Fruit fly (Drosophila melanogaster) whole organism, embryonic: ENCODE data around the gene CG3764.
A peak's percentile ranks its signal among the peaks of the same experiment; 100 is the strongest.

ENCODE experiments used
- Ada2b ChIP-seq: fragments of 200-800 bp; sonication (Bioruptor generic); IDR thresholded peaks from 2 replicates; pipeline ENCODE4 v1.3.6; 2022; ENCODE audit warnings: missing biosample characterization, missing genetic modification characterization
- Aef1 ChIP-seq: fragments of 200-800 bp; sonication (Bioruptor generic); IDR thresholded peaks from 3 replicates; pipeline ENCODE4 v1.3.6; 2022; ENCODE audit warnings: missing biosample characterization, missing genetic modification characterization
- B-H1 ChIP-seq: fragments of 200-800 bp; sonication (Bioruptor generic); IDR thresholded peaks from 3 replicates; pipeline ENCODE4 v1.3.6; 2022; ENCODE audit warnings: missing biosample characterization, missing genetic modification characterization
- Blimp-1 ChIP-seq: fragments of 200-800 bp; sonication (Bioruptor generic); optimal IDR thresholded peaks from 3 replicates; lab custom pipeline; 2018; ENCODE audit warnings: missing biosample characterization, missing genetic modification characterization, mild to moderate bottlenecking, moderate library complexity, missing genetic modification reagents
- CG10267 ChIP-seq: fragments of 200-800 bp; sonication (Bioruptor generic); optimal IDR thresholded peaks from 2 replicates; lab custom pipeline; 2018; ENCODE audit warnings: missing biosample characterization, mild to moderate bottlenecking, missing genetic modification characterization, moderate library complexity
- CG10321 ChIP-seq: fragments of 200-800 bp; sonication (Bioruptor generic); IDR thresholded peaks from 2 replicates; pipeline ENCODE4 v1.3.6; 2022; ENCODE audit warnings: missing biosample characterization, missing genetic modification characterization
- CG12659 ChIP-seq: fragments of 200-800 bp; sonication (Bioruptor generic); optimal IDR thresholded peaks from 3 replicates; lab custom pipeline; 2017; ENCODE audit warnings: mild to moderate bottlenecking, missing biosample characterization, missing genetic modification reagents, missing genetic modification characterization
- CG12942 ChIP-seq: fragments of 200-800 bp; sonication (Bioruptor generic); optimal IDR thresholded peaks from 3 replicates; lab custom pipeline; 2016; ENCODE audit warnings: missing biosample characterization, missing genetic modification characterization
- CG13424 ChIP-seq: fragments of 200-800 bp; sonication (Bioruptor generic); optimal IDR thresholded peaks from 2 replicates; lab custom pipeline; 2019; ENCODE audit warnings: missing biosample characterization, mild to moderate bottlenecking, missing genetic modification characterization, moderate library complexity
- CG13894 ChIP-seq: fragments of 200-800 bp; sonication (Bioruptor generic); optimal IDR thresholded peaks from 3 replicates; lab custom pipeline; 2018; ENCODE audit warnings: missing biosample characterization, mild to moderate bottlenecking, missing genetic modification characterization, moderate library complexity
- CG14965 ChIP-seq: fragments of 200-800 bp; sonication (Bioruptor generic); optimal IDR thresholded peaks from 2 replicates; lab custom pipeline; 2016; ENCODE audit warnings: missing biosample characterization, missing genetic modification characterization, borderline replicate concordance
- CG17328 ChIP-seq: fragments of 200-800 bp; sonication (Bioruptor generic); IDR thresholded peaks from 2 replicates; pipeline ENCODE4 v1.3.6; 2022; ENCODE audit warnings: missing biosample characterization, missing genetic modification characterization
- CG17912 ChIP-seq: fragments of 200-800 bp; sonication (Bioruptor generic); optimal IDR thresholded peaks from 2 replicates; lab custom pipeline; 2018; ENCODE audit warnings: missing biosample characterization, mild to moderate bottlenecking, missing genetic modification characterization
- CG32772 ChIP-seq: fragments of 200-800 bp; sonication (Bioruptor generic); IDR thresholded peaks from 2 replicates; pipeline ENCODE4 v1.3.6; 2022; ENCODE audit warnings: missing biosample characterization, missing genetic modification characterization
- CG34422 ChIP-seq: fragments of 200-800 bp; sonication (Bioruptor generic); IDR thresholded peaks from 3 replicates; pipeline ENCODE4 v1.3.6; 2022; ENCODE audit warnings: missing biosample characterization, missing genetic modification characterization
- CG4730 ChIP-seq: fragments of 200-800 bp; sonication (Bioruptor generic); IDR thresholded peaks from 2 replicates; pipeline ENCODE4 v1.3.6; 2022; ENCODE audit warnings: missing biosample characterization, missing genetic modification characterization
- CG7372 ChIP-seq: fragments of 200-800 bp; sonication (Bioruptor generic); IDR thresholded peaks from 2 replicates; pipeline ENCODE4 v1.3.6; 2022; ENCODE audit warnings: missing biosample characterization, missing genetic modification characterization
- CG8359 ChIP-seq: fragments of 200-800 bp; sonication (Bioruptor generic); optimal IDR thresholded peaks from 2 replicates; lab custom pipeline; 2017; ENCODE audit warnings: missing biosample characterization, mild to moderate bottlenecking, missing genetic modification characterization, borderline replicate concordance
- Camta ChIP-seq: fragments of 200-800 bp; sonication (Bioruptor generic); optimal IDR thresholded peaks from 2 replicates; lab custom pipeline; 2016; ENCODE audit warnings: missing biosample characterization, missing genetic modification characterization
- D19A ChIP-seq: fragments of 200-800 bp; optimal IDR thresholded peaks from 3 replicates; lab custom pipeline; 2019; ENCODE audit warnings: missing biosample characterization, mild to moderate bottlenecking, missing genetic modification characterization, moderate library complexity
- Dip2 ChIP-seq: fragments of 200-800 bp; sonication (Bioruptor generic); IDR thresholded peaks from 2 replicates; pipeline ENCODE4 v1.3.6; 2022; ENCODE audit warnings: missing biosample characterization, missing genetic modification characterization
- E2f2 ChIP-seq: fragments of 200-800 bp; sonication (Bioruptor generic); IDR thresholded peaks from 2 replicates; pipeline ENCODE4 v1.3.6; 2022; ENCODE audit warnings: missing biosample characterization, missing genetic modification characterization
- Fer1 ChIP-seq: fragments of 200-800 bp; sonication (Bioruptor generic); optimal IDR thresholded peaks from 2 replicates; lab custom pipeline; 2017; ENCODE audit warnings: missing biosample characterization, mild to moderate bottlenecking, missing genetic modification characterization
- GATAe ChIP-seq: fragments of 200-800 bp; sonication (Bioruptor generic); conservative IDR thresholded peaks from 2 replicates; pipeline ENCODE4 v1.3.6; 2022; ENCODE audit warnings: missing biosample characterization, missing genetic modification characterization
- HLH54F ChIP-seq: fragments of 200-800 bp; sonication (Bioruptor generic); optimal IDR thresholded peaks from 3 replicates; lab custom pipeline; 2016; ENCODE audit warnings: missing biosample characterization, missing genetic modification characterization
- Hmx ChIP-seq: fragments of 200-800 bp; sonication (Bioruptor generic); optimal IDR thresholded peaks from 2 replicates; lab custom pipeline; 2016; ENCODE audit warnings: missing biosample characterization, missing genetic modification characterization
- Lhr ChIP-seq: fragments of 200-800 bp; sonication (Bioruptor generic); optimal IDR thresholded peaks from 3 replicates; lab custom pipeline; 2017; ENCODE audit warnings: mild to moderate bottlenecking, missing biosample characterization, missing genetic modification reagents, missing genetic modification characterization
- Lpt ChIP-seq: fragments of >200 bp; optimal IDR thresholded peaks from 2 replicates; lab custom pipeline; 2018; ENCODE audit warnings: missing biosample characterization, missing genetic modification characterization
- MTF-1 ChIP-seq: fragments of 200-800 bp; sonication (Bioruptor generic); optimal IDR thresholded peaks from 2 replicates; lab custom pipeline; 2018; ENCODE audit warnings: missing biosample characterization, mild to moderate bottlenecking, missing genetic modification characterization, borderline replicate concordance
- Nf-YB ChIP-seq: fragments of 200-800 bp; sonication (Bioruptor generic); optimal IDR thresholded peaks from 3 replicates; lab custom pipeline; 2019; ENCODE audit warnings: missing biosample characterization, mild to moderate bottlenecking, missing genetic modification characterization, moderate library complexity
- Sox100B ChIP-seq: fragments of 200-800 bp; sonication (Bioruptor generic); optimal IDR thresholded peaks from 3 replicates; lab custom pipeline; 2018; ENCODE audit warnings: missing biosample characterization, mild to moderate bottlenecking, missing genetic modification characterization
- Ssrp ChIP-seq: fragments of 200-800 bp; sonication (Bioruptor generic); optimal IDR thresholded peaks from 2 replicates; lab custom pipeline; 2018; ENCODE audit warnings: missing biosample characterization, mild to moderate bottlenecking, missing genetic modification characterization, moderate library complexity
- Stat92E ChIP-seq, 3 experiments: fragments of >200 bp in 2 of 3; fragments of 200-800 bp in 1 of 3; sonication (Bioruptor generic) in 1 of 3; optimal IDR thresholded peaks; 2 replicates each; lab custom pipeline; 2017 to 2019; ENCODE audit warnings: missing biosample characterization in 3 of 3, missing genetic modification characterization in 3 of 3, mild to moderate bottlenecking in 1 of 3, moderate library complexity in 1 of 3
- cad ChIP-seq: fragments of >200 bp; optimal IDR thresholded peaks from 2 replicates; lab custom pipeline; 2017; ENCODE audit warnings: missing biosample characterization, missing genetic modification characterization
- cas ChIP-seq: fragments of 200-800 bp; sonication (Bioruptor generic); IDR thresholded peaks from 2 replicates; pipeline ENCODE4 v1.3.6; 2022; ENCODE audit warnings: missing biosample characterization, missing genetic modification characterization
- dmrt99B ChIP-seq: fragments of 200-800 bp; sonication (Bioruptor generic); optimal IDR thresholded peaks from 2 replicates; lab custom pipeline; 2018; ENCODE audit warnings: missing biosample characterization, mild to moderate bottlenecking, missing genetic modification characterization, moderate library complexity
- dpn ChIP-seq, 2 experiments: fragments of 200-800 bp; sonication (Bioruptor generic); optimal IDR thresholded peaks; 3 replicates each; lab custom pipeline; 2016; ENCODE audit warnings: missing biosample characterization in 2 of 2, missing genetic modification characterization in 2 of 2
- esg ChIP-seq: fragments of 200-800 bp; sonication (Bioruptor generic); conservative IDR thresholded peaks from 2 replicates; pipeline ENCODE4 v1.3.6; 2022; ENCODE audit warnings: missing biosample characterization, missing genetic modification characterization
- fd64A ChIP-seq: fragments of 200-800 bp; sonication (Bioruptor generic); optimal IDR thresholded peaks from 3 replicates; lab custom pipeline; 2018; ENCODE audit warnings: missing biosample characterization, mild to moderate bottlenecking, missing genetic modification characterization
- jigr1 ChIP-seq: fragments of 200-800 bp; sonication (Bioruptor generic); IDR thresholded peaks from 3 replicates; pipeline ENCODE4 v1.3.6; 2022; ENCODE audit warnings: missing biosample characterization, missing genetic modification characterization
- jing ChIP-seq: fragments of 200-800 bp; sonication (Bioruptor generic); optimal IDR thresholded peaks from 2 replicates; lab custom pipeline; 2018; ENCODE audit warnings: missing biosample characterization, mild to moderate bottlenecking, missing genetic modification characterization
- lilli ChIP-seq: fragments of 200-800 bp; sonication (Bioruptor generic); optimal IDR thresholded peaks from 3 replicates; lab custom pipeline; 2016; ENCODE audit warnings: missing biosample characterization, missing genetic modification characterization
- nerfin-1 ChIP-seq: fragments of 200-800 bp; sonication (Bioruptor generic); optimal IDR thresholded peaks from 3 replicates; lab custom pipeline; 2019; ENCODE audit warnings: missing biosample characterization, mild to moderate bottlenecking, missing genetic modification characterization, moderate library complexity
- odd ChIP-seq: fragments of 200-800 bp; sonication (Bioruptor generic); optimal IDR thresholded peaks from 2 replicates; lab custom pipeline; 2017; ENCODE audit warnings: missing biosample characterization, mild to moderate bottlenecking, missing genetic modification characterization
- pb ChIP-seq: fragments of 200-800 bp; sonication (Bioruptor generic); optimal IDR thresholded peaks from 3 replicates; lab custom pipeline; 2016; ENCODE audit warnings: missing biosample characterization, missing genetic modification characterization
- repo ChIP-seq: fragments of 200-800 bp; sonication (Bioruptor generic); optimal IDR thresholded peaks from 2 replicates; lab custom pipeline; 2016; ENCODE audit warnings: missing biosample characterization, missing genetic modification characterization
- sc ChIP-seq, 3 experiments: fragments of >200 bp in 2 of 3; fragments of 200-800 bp in 1 of 3; sonication (Bioruptor generic) in 1 of 3; optimal IDR thresholded peaks; 2 replicates in 2 of 3; 3 replicates in 1 of 3; lab custom pipeline; 2017; ENCODE audit warnings: mild to moderate bottlenecking in 1 of 3, missing biosample characterization in 1 of 3, missing genetic modification characterization in 1 of 3, missing genetic modification reagents in 1 of 3
- slp2 ChIP-seq: fragments of 200-800 bp; sonication (Bioruptor generic); optimal IDR thresholded peaks from 2 replicates; lab custom pipeline; 2016; ENCODE audit warnings: missing biosample characterization, missing genetic modification characterization
- sug ChIP-seq: fragments of 200-800 bp; optimal IDR thresholded peaks from 2 replicates; lab custom pipeline; 2019; ENCODE audit warnings: missing biosample characterization, mild to moderate bottlenecking, missing genetic modification characterization, moderate library complexity
- tup ChIP-seq: fragments of 200-800 bp; sonication (Bioruptor generic); optimal IDR thresholded peaks from 2 replicates; lab custom pipeline; 2016; ENCODE audit warnings: missing biosample characterization, mild to moderate bottlenecking, missing genetic modification characterization, moderate library complexity

The CG3764 gene

DNA sequence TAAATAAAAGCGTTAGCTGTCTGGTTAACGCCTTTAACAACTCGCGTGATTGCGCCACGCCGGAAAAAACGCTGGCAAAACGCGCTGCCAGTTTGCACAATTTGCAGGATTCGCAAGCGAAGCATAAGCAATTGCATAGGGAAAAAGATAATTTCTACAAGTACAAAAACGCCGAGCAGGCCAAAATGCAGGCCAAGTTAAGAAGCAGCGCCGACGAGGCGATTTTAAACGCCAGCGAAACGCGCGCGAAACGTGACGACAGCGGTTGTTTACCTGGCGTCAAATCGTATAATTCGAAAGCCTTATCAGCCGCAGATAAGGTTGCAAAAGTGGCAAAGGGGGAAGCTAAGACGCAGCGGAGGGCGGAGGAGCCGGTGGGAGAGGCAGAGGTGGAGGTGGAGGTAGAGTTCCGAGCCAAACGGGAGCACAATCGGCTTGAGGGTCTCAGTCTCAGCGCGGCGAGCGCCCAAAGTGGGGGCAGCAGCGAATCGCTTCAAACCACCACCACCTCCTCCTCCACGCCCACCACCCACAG, 31.2 kb downstream of the CG3764 start (continued):
- TF ChIP-seq dpn (GFP tag; optimal IDR thresholded peaks at IDR 0.05; lab: Kevin White, UChicago) (no peak), tup (GFP tag; lab: Kevin White, UChicago) (no peak), fd64A (GFP tag; lab: Kevin White, UChicago) (no peak), Camta (no peak), Hmx (no peak), sc (optimal IDR thresholded peaks at IDR 0.05; lab: Kevin White, UChicago) (no peak), sc (GFP tag; optimal IDR thresholded peaks at IDR 0.05; lab: Kevin White, UChicago) (no peak), CG34422 (GFP tag; lab: Robert Waterston, UW) (0 out of 3 replicates have a peak, but pooled peaks have one; percentile 38), Dip2 (GFP tag; lab: Robert Waterston, UW) (no peak), slp2 (GFP tag; lab: Kevin White, UChicago) (no peak), HLH54F (no peak), repo (GFP tag; lab: Kevin White, UChicago) (no peak), pb (GFP tag; lab: Kevin White, UChicago) (no peak), CG7372 (GFP tag; lab: Robert Waterston, UW) (no peak), jing (GFP tag; lab: Kevin White, UChicago) (no peak), CG32772 (GFP tag; lab: Robert Waterston, UW) (no peak), CG13424 (tag; lab: Kevin White, UChicago) (no peak), odd (peak; percentile 16), MTF-1 (GFP tag; lab: Kevin White, UChicago) (no peak), D19A (tag; lab: Kevin White, UChicago) (no peak), Ssrp (no peak), CG17912 (GFP tag; lab: Kevin White, UChicago) (no peak), CG8359 (GFP tag; lab: Kevin White, UChicago) (peak; percentile 100), CG13894 (no peak), CG12659 (GFP tag; lab: Kevin White, UChicago) (no peak), Nf-YB (GFP tag; lab: Kevin White, UChicago) (no peak), Sox100B (GFP tag; lab: Kevin White, UChicago) (no peak), Stat92E (GFP tag; optimal IDR thresholded peaks at IDR 0.05; lab: Kevin White, UChicago) (no peak), Lpt (GFP tag; lab: Kevin White, UChicago) (no peak), cas (GFP tag; lab: Robert Waterston, UW) (no peak), Ada2b (GFP tag; lab: Robert Waterston, UW) (no peak), Blimp-1 (GFP tag; lab: Kevin White, UChicago) (no peak), Aef1 (GFP tag; lab: Robert Waterston, UW) (no peak), cad (GFP tag; lab: Kevin White, UChicago) (no peak), CG17328 (GFP tag; lab: Robert Waterston, UW) (no peak), sug (peak; percentile 56), B-H1 (GFP tag; lab: Robert Waterston, UW) (no peak), nerfin-1 (tag; lab: Kevin White, UChicago) (no peak), CG4730 (no peak), CG14965 (GFP tag; lab: Kevin White, UChicago) (no peak), CG12942 (GFP tag; lab: Kevin White, UChicago) (no peak), E2f2 (GFP tag; lab: Robert Waterston, UW) (no peak), jigr1 (no peak), CG10267 (tag; lab: Kevin White, UChicago) (no peak), Lhr (GFP tag; lab: Kevin White, UChicago) (no peak), dmrt99B (tag; lab: Kevin White, UChicago) (no peak), GATAe (GFP tag; lab: Robert Waterston, UW) (peak; percentile 99), CG10321 (GFP tag; lab: Robert Waterston, UW) (no peak), Fer1 (GFP tag; lab: Kevin White, UChicago) (peak; percentile 29), esg (GFP tag; lab: Robert Waterston, UW) (no peak), lilli (no peak)
